Worm (Caenorhabditis elegans) whole organism, young adult: ENCODE measurements around the gene sto-4.

Source experiments
- B0019.2 ChIP-seq: fragments of 200-800 bp; sonication (Bioruptor generic); conservative IDR thresholded peaks from 2 replicates; pipeline ENCODE4 v1.3.6; 2022; ENCODE audit warnings: missing genetic modification reagents, missing genetic modification characterization, missing compliant biosample characterization
- B0035.1 ChIP-seq: sonication (generic microtip); optimal IDR thresholded peaks from 2 replicates; lab custom pipeline; 2016; ENCODE audit warnings: missing genetic modification characterization, mild to moderate bottlenecking, missing compliant biosample characterization, missing genotype, missing genetic modification reagents
- C17E4.6 ChIP-seq: fragments of 200-800 bp; sonication (Bioruptor generic); IDR thresholded peaks from 2 replicates; pipeline ENCODE4 v1.3.6; 2022; ENCODE audit warnings: missing genetic modification reagents, missing genetic modification characterization, missing compliant biosample characterization
- D2030.7 ChIP-seq: fragments of 200-800 bp; sonication (Bioruptor generic); IDR thresholded peaks from 2 replicates; pipeline ENCODE4 v1.3.6; 2022; ENCODE audit warnings: missing genetic modification reagents, missing genetic modification characterization, missing compliant biosample characterization
- F23B12.7 ChIP-seq: sonication (generic microtip); optimal IDR thresholded peaks from 2 replicates; lab custom pipeline; 2017; ENCODE audit warnings: missing genetic modification characterization, mild to moderate bottlenecking, missing compliant biosample characterization, antibody characterized with exemption, moderate library complexity; ENCODE audit not compliant: insufficient read depth
- F33H1.4 ChIP-seq: fragments of 200-800 bp; sonication (Bioruptor generic); IDR thresholded peaks from 2 replicates; pipeline ENCODE4 v1.3.6; 2022; ENCODE audit warnings: missing genetic modification reagents, missing genetic modification characterization, missing compliant biosample characterization
- F52B5.7 ChIP-seq: sonication (generic microtip); optimal IDR thresholded peaks from 2 replicates; lab custom pipeline; 2016; ENCODE audit warnings: mild to moderate bottlenecking, missing genetic modification characterization, missing compliant biosample characterization
- Y56A3A.18 ChIP-seq: fragments of 200-800 bp; sonication (Bioruptor generic); IDR thresholded peaks from 2 replicates; pipeline ENCODE4 v1.3.6; 2022; ENCODE audit warnings: missing genetic modification reagents, missing genetic modification characterization, missing compliant biosample characterization
- ama-1 ChIP-seq, 3 experiments: fragments of 150-350 bp in 1 of 3; sonication (generic microtip) in 2 of 3; optimal IDR thresholded peaks; 2 replicates each; lab custom pipeline; 2014 to 2018; ENCODE audit warnings: missing biosample characterization in 2 of 3, missing genetic modification characterization in 2 of 3, missing genetic modification reagents in 2 of 3
- bed-2 ChIP-seq: fragments of 200-800 bp; sonication (Bioruptor generic); IDR thresholded peaks from 2 replicates; pipeline ENCODE4 v1.3.6; 2022; ENCODE audit warnings: missing genetic modification reagents, missing genetic modification characterization, missing compliant biosample characterization
- ceh-27 ChIP-seq: fragments of 200-800 bp; sonication (Bioruptor generic); optimal IDR thresholded peaks from 2 replicates; lab custom pipeline; 2018; ENCODE audit warnings: mild to moderate bottlenecking, missing genetic modification characterization, moderate library complexity, missing compliant biosample characterization
- die-1 ChIP-seq: sonication (generic microtip); optimal IDR thresholded peaks from 2 replicates; lab custom pipeline; 2016; ENCODE audit warnings: missing genotype, mild to moderate bottlenecking, missing genetic modification characterization, missing compliant biosample characterization
- dpl-1 ChIP-seq: fragments of 150-350 bp; optimal IDR thresholded peaks from 2 replicates; lab custom pipeline; 2014; ENCODE audit warnings: missing biosample characterization, missing genetic modification reagents, missing genetic modification characterization
- efl-1 ChIP-seq: fragments of 150-350 bp; optimal IDR thresholded peaks from 2 replicates; lab custom pipeline; 2014; ENCODE audit warnings: missing biosample characterization, missing genetic modification reagents, missing genetic modification characterization
- egrh-3 ChIP-seq: fragments of 200-800 bp; sonication (Bioruptor generic); IDR thresholded peaks from 2 replicates; pipeline ENCODE4 v1.3.6; 2022; ENCODE audit warnings: missing genetic modification reagents, missing genetic modification characterization, missing compliant biosample characterization
- him-1 ChIP-seq: sonication (generic microtip); optimal IDR thresholded peaks from 2 replicates; lab custom pipeline; 2016; ENCODE audit warnings: missing genotype, missing genetic modification reagents, missing genetic modification characterization, missing compliant biosample characterization
- hmg-1.2 ChIP-seq: fragments of 200-800 bp; sonication (Bioruptor generic); IDR thresholded peaks from 2 replicates; pipeline ENCODE4 v1.3.6; 2022; ENCODE audit warnings: missing genetic modification reagents, missing genetic modification characterization, missing compliant biosample characterization
- lag-1 ChIP-seq: fragments of 200-800 bp; sonication (Bioruptor generic); IDR thresholded peaks from 2 replicates; pipeline ENCODE4 v1.3.6; 2022; ENCODE audit warnings: missing genetic modification reagents, missing genetic modification characterization, missing compliant biosample characterization
- lin-40 ChIP-seq: sonication (generic microtip); optimal IDR thresholded peaks from 2 replicates; lab custom pipeline; 2016; ENCODE audit warnings: missing genetic modification characterization, mild to moderate bottlenecking, missing compliant biosample characterization, missing genotype, missing genetic modification reagents
- lir-1 ChIP-seq: fragments of 200-800 bp; sonication (Bioruptor generic); conservative IDR thresholded peaks from 2 replicates; pipeline ENCODE4 v1.3.6; 2022; ENCODE audit warnings: missing genetic modification reagents, missing genetic modification characterization, missing compliant biosample characterization
- lsl-1 ChIP-seq: fragments of 200-800 bp; sonication (Bioruptor generic); optimal IDR thresholded peaks from 2 replicates; lab custom pipeline; 2018; ENCODE audit warnings: mild to moderate bottlenecking, missing genetic modification characterization, moderate library complexity, missing compliant biosample characterization
- nfya-1 ChIP-seq: sonication (generic microtip); optimal IDR thresholded peaks from 2 replicates; lab custom pipeline; 2017; ENCODE audit warnings: antibody characterized with exemption, missing compliant biosample characterization, missing genetic modification characterization, borderline replicate concordance; ENCODE audit not compliant: insufficient read depth
- nhr-179 ChIP-seq: sonication (generic microtip); optimal IDR thresholded peaks from 2 replicates; lab custom pipeline; 2016; ENCODE audit warnings: mild to moderate bottlenecking, missing genetic modification characterization, missing compliant biosample characterization
- nhr-90 ChIP-seq: sonication (generic microtip); optimal IDR thresholded peaks from 2 replicates; lab custom pipeline; 2016; ENCODE audit warnings: missing genotype, mild to moderate bottlenecking, missing genetic modification characterization, missing compliant biosample characterization
- pbrm-1 ChIP-seq: fragments of 200-800 bp; sonication (Bioruptor generic); IDR thresholded peaks from 2 replicates; pipeline ENCODE4 v1.3.6; 2022; ENCODE audit warnings: missing genetic modification reagents, missing genetic modification characterization, missing compliant biosample characterization
- pha-4 ChIP-seq: fragments of 150-350 bp; sonication (generic microtip); optimal IDR thresholded peaks from 2 replicates; lab custom pipeline; 2014; ENCODE audit warnings: missing biosample characterization, missing genetic modification reagents, missing genetic modification characterization
- rcor-1 ChIP-seq: fragments of 200-800 bp; sonication (Bioruptor generic); IDR thresholded peaks from 2 replicates; pipeline ENCODE4 v1.3.6; 2022; ENCODE audit warnings: missing genetic modification reagents, missing genetic modification characterization, missing compliant biosample characterization
- rec-8 ChIP-seq, 2 experiments: sonication (generic microtip); optimal IDR thresholded peaks; 2 replicates each; lab custom pipeline; 2016; ENCODE audit warnings: mild to moderate bottlenecking in 2 of 2, missing genetic modification characterization in 2 of 2, missing genetic modification reagents in 2 of 2, missing genotype in 2 of 2, missing biosample characterization in 1 of 2, missing compliant biosample characterization in 1 of 2, moderate library complexity in 1 of 2
- repo-1 ChIP-seq: sonication (generic microtip); optimal IDR thresholded peaks from 2 replicates; lab custom pipeline; 2017; ENCODE audit warnings: mild to moderate bottlenecking, missing genetic modification characterization, missing compliant biosample characterization
- sdz-38 ChIP-seq: sonication (generic microtip); optimal IDR thresholded peaks from 2 replicates; lab custom pipeline; 2016; ENCODE audit warnings: missing genotype, missing genetic modification characterization, missing compliant biosample characterization
- snpc-4 ChIP-seq, 5 experiments: fragments of 150-350 bp in 1 of 5; sonication (generic microtip) in 4 of 5; optimal IDR thresholded peaks; 2 replicates each; lab custom pipeline; 2014 to 2018; ENCODE audit warnings: missing genetic modification characterization in 5 of 5, missing biosample characterization in 3 of 5, antibody characterized with exemption in 2 of 5, mild to moderate bottlenecking in 2 of 5, missing compliant biosample characterization in 2 of 5, missing genotype in 2 of 5, moderate library complexity in 2 of 5, missing genetic modification reagents in 1 of 5
- tlf-1 ChIP-seq: fragments of 200-800 bp; sonication (Bioruptor generic); optimal IDR thresholded peaks from 2 replicates; lab custom pipeline; 2018; ENCODE audit warnings: mild to moderate bottlenecking, missing genetic modification characterization, missing compliant biosample characterization
- unc-130 ChIP-seq: sonication (generic microtip); optimal IDR thresholded peaks from 2 replicates; lab custom pipeline; 2016; ENCODE audit warnings: missing genetic modification reagents, missing genetic modification characterization, missing compliant biosample characterization
- zfh-2 ChIP-seq: fragments of 200-800 bp; sonication (Bioruptor generic); conservative IDR thresholded peaks from 2 replicates; pipeline ENCODE4 v1.3.6; 2022; ENCODE audit warnings: missing genetic modification reagents, missing genetic modification characterization, missing compliant biosample characterization
- ztf-28 ChIP-seq: fragments of 200-800 bp; sonication (Bioruptor generic); IDR thresholded peaks from 2 replicates; pipeline ENCODE4 v1.3.6; 2022; ENCODE audit warnings: missing genetic modification reagents, missing genetic modification characterization, missing compliant biosample characterization

The sto-4 gene

ce11 chrX:11630499-11630898 lies 13.4 kb upstream of the sto-4 start:
- no peak for TF ChIP-seq hmg-1.2 (GFP tag; lab: Robert Waterston, UW)
- TF ChIP-seq unc-130 = no peak
- no peak for TF ChIP-seq pha-4 (tag; lab: Kevin White, UChicago)
- TF ChIP-seq F23B12.7 = no peak
- TF ChIP-seq rcor-1 (GFP tag; lab: Robert Waterston, UW) = no peak
- TF ChIP-seq him-1 (tag; lab: Kevin White, UChicago) = no peak
- TF ChIP-seq zfh-2 (GFP tag; lab: Robert Waterston, UW) = no peak

DNA sequence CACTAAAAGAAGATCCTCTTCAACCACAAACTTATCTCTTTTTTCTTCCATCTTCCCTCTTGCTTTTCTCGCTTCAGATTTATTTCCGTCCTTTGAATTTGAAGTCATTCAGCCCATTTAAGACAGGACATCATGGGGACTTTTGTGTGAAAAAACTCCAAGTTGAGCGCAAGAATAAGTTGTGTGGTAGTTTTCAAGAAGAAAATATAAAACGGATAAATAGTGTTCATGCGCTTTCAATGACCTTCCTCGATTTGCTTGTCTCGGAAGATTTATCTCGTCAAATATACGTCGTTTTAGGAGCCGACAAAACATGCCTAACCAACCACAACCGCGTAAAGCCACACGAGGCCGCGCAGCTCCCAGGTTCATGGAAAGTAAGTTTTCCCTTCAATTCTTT lies 11.8 kb upstream of the sto-4 start, which contains the start of gene sto-6:
Gene sto-6, plus strand, starts transcription at position 301 of the 400 bp plus-strand sequence.
- TF ChIP-seq pbrm-1 (GFP tag; lab: Robert Waterston, UW) = no peak
- no peak for TF ChIP-seq lin-40 (tag; lab: Kevin White, UChicago)

- TF ChIP-seq bed-2 (GFP tag; lab: Robert Waterston, UW) (no peak), sdz-38 (no peak), ama-1 (optimal IDR thresholded peaks at IDR 0.05; lab: Kevin White, UChicago) (no peak), ama-1 (GFP tag; optimal IDR thresholded peaks at IDR 0.05; lab: Kevin White, UChicago) (no peak), lag-1 (GFP tag; lab: Robert Waterston, UW) (no peak), C17E4.6 (no peak), B0019.2 (GFP tag; lab: Robert Waterston, UW) (no peak), ztf-28 (no peak), repo-1 (tag; lab: Kevin White, UChicago) (no peak), efl-1 (no peak), die-1 (tag; lab: Kevin White, UChicago) (no peak)
These were observed 10.6 kb upstream of the sto-4 start for ce11 chrX:11633278-11633677.

DNA sequence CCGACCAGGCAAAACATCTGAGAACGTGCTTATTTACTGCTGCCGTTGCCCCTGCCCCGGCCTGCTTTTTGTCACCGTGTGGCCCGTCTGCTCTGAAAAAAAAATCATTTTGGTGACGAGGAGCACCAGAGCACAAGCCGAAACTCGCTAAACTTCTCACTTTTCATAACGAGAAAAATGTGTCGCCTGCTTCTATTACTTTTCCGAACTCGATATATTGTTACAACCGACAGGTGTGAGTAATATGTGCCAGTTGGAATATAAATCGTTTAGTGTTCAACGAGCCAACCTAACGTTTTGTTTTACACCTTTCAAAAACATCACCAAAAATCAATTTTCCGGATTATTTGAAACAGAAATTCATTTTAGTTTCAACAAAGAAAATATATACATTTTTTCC lies 6.2 kb upstream of the sto-4 start:
- TF ChIP-seq rec-8 (tag; optimal IDR thresholded peaks at IDR 0.05; lab: Kevin White, UChicago) (no peak), B0035.1 (no peak), tlf-1 (GFP tag; lab: Kevin White, UChicago) (no peak), dpl-1 (GFP tag; lab: Kevin White, UChicago) (no peak), ama-1 (optimal IDR thresholded peaks at IDR 0.05; lab: Kevin White, UChicago) (no peak), ama-1 (GFP tag; optimal IDR thresholded peaks at IDR 0.05; lab: Kevin White, UChicago) (no peak), ceh-27 (GFP tag; lab: Kevin White, UChicago) (no peak), nhr-179 (tag; lab: Kevin White, UChicago) (no peak), snpc-4 (GFP tag; optimal IDR thresholded peaks at IDR 0.05; lab: Kevin White, UChicago) (no peak), snpc-4 (tag; optimal IDR thresholded peaks at IDR 0.05; lab: Kevin White, UChicago) (no peak), lir-1 (no peak), pbrm-1 (GFP tag; lab: Robert Waterston, UW) (no peak), lsl-1 (no peak), die-1 (tag; lab: Kevin White, UChicago) (no peak), nfya-1 (tag; lab: Kevin White, UChicago) (no peak), D2030.7 (GFP tag; lab: Robert Waterston, UW) (no peak), egrh-3 (GFP tag; lab: Robert Waterston, UW) (no peak), F33H1.4 (no peak), Y56A3A.18 (no peak), nhr-90 (no peak), F52B5.7 (tag; lab: Kevin White, UChicago) (no peak)
